Worm (Caenorhabditis elegans): ENCODE measurements around the gene T25D10.4.

The T25D10.4 gene

ce11 chrII:6377381-6377948 is 32.6 kb downstream of the T25D10.4 start:
- no peak for TF ChIP-seq unc-130 (tag; optimal IDR thresholded peaks at IDR 0.05)
- no peak for TF ChIP-seq aha-1 (tag; optimal IDR thresholded peaks at IDR 0.05)
- no peak for TF ChIP-seq nhr-19 (GFP tag; conservative IDR thresholded peaks at IDR 0.05)
- peak in 1 of 2 experiments; percentile 56 for TF ChIP-seq lin-35 (GFP tag; optimal IDR thresholded peaks at IDR 0.05)
- TF ChIP-seq ceh-88 (GFP tag; IDR thresholded peaks at IDR 0.05), result no peak
- no peak for TF ChIP-seq Y116A8C.19 (tag; optimal IDR thresholded peaks at IDR 0.05; ENCODE audit: borderline replicate concordance)
- no peak for TF ChIP-seq nhr-12 (tag; optimal IDR thresholded peaks at IDR 0.05)
- no peak for TF ChIP-seq xbp-1 (tag; optimal IDR thresholded peaks at IDR 0.05)
- no peak for TF ChIP-seq fos-1 (tag; optimal IDR thresholded peaks at IDR 0.05)
- TF ChIP-seq snu-23 (GFP tag; optimal IDR thresholded peaks at IDR 0.05), result no peak
- no peak for TF ChIP-seq dpl-1 (GFP tag; optimal IDR thresholded peaks at IDR 0.05)
- TF ChIP-seq pqm-1 (tag; optimal IDR thresholded peaks at IDR 0.05), result no peak
- no peak for TF ChIP-seq ceh-8 (GFP tag; optimal IDR thresholded peaks at IDR 0.05)
- TF ChIP-seq elt-2 (tag; optimal IDR thresholded peaks at IDR 0.05), result peak; percentile 52
- no peak for TF ChIP-seq unc-98 (GFP tag; IDR thresholded peaks at IDR 0.05)
- TF ChIP-seq nhr-20 (tag; optimal IDR thresholded peaks at IDR 0.05), result peak; percentile 0
- TF ChIP-seq lin-14 (GFP tag; optimal IDR thresholded peaks at IDR 0.05), result peak; percentile 13
- TF ChIP-seq hlh-4 (tag; optimal IDR thresholded peaks at IDR 0.05), result no peak
- TF ChIP-seq hpl-2 (GFP tag; optimal IDR thresholded peaks at IDR 0.05), result no peak
- TF ChIP-seq mep-1 (tag; optimal IDR thresholded peaks at IDR 0.05), result no peak
- TF ChIP-seq mdl-1 (tag; optimal IDR thresholded peaks at IDR 0.05), result no peak
- no peak for TF ChIP-seq dsc-1 (tag; optimal IDR thresholded peaks at IDR 0.05)
- peak; percentile 33 for TF ChIP-seq blmp-1 (tag; optimal IDR thresholded peaks at IDR 0.05)
- no peak for TF ChIP-seq nhr-85 (tag)
- TF ChIP-seq ces-1 (GFP tag; optimal IDR thresholded peaks at IDR 0.05), result no peak
- no peak for TF ChIP-seq jun-1 (tag; optimal IDR thresholded peaks at IDR 0.05)
- TF ChIP-seq ceh-90 (tag; optimal IDR thresholded peaks at IDR 0.05), result no peak
- no peak for TF ChIP-seq irx-1 (tag; optimal IDR thresholded peaks at IDR 0.05)
- no peak for TF ChIP-seq egl-27 (tag; optimal IDR thresholded peaks at IDR 0.05)
- TF ChIP-seq C16A3.4 (tag; optimal IDR thresholded peaks at IDR 0.05), result no peak
- no peak for TF ChIP-seq tbx-2 (tag; optimal IDR thresholded peaks at IDR 0.05)
- TF ChIP-seq efl-1 (optimal IDR thresholded peaks at IDR 0.05), result no peak
- peak in 1 of 2 experiments; percentile 29 for TF ChIP-seq efl-1 (GFP tag; optimal IDR thresholded peaks at IDR 0.05 in 1 of 2)

ce11 chrII:6376693-6377092 is 33.4 kb downstream of the T25D10.4 start:
- no peak for TF ChIP-seq C34B4.2 (tag; optimal IDR thresholded peaks at IDR 0.05)
- TF ChIP-seq C04F5.9 (tag; optimal IDR thresholded peaks at IDR 0.05), result no peak
- no peak for TF ChIP-seq nhr-77 (tag; optimal IDR thresholded peaks at IDR 0.05)
- TF ChIP-seq unc-130 (tag; optimal IDR thresholded peaks at IDR 0.05), result no peak
- TF ChIP-seq lin-13 (GFP tag; optimal IDR thresholded peaks at IDR 0.05), result no peak
- no peak for TF ChIP-seq hlh-17 (GFP tag; optimal IDR thresholded peaks at IDR 0.05; ENCODE audit: borderline replicate concordance)
- TF ChIP-seq ceh-82 (tag; optimal IDR thresholded peaks at IDR 0.05), result no peak
- TF ChIP-seq lin-15B (tag; optimal IDR thresholded peaks at IDR 0.05), result no peak
- TF ChIP-seq ces-1 (GFP tag; optimal IDR thresholded peaks at IDR 0.05), result no peak
- TF ChIP-seq C16A3.4 (tag; optimal IDR thresholded peaks at IDR 0.05), result no peak
- TF ChIP-seq ceh-90 (tag; optimal IDR thresholded peaks at IDR 0.05), result no peak
- TF ChIP-seq unc-30 (tag; optimal IDR thresholded peaks at IDR 0.05), result no peak
- TF ChIP-seq snpc-4 (tag; optimal IDR thresholded peaks at IDR 0.05), result no peak
- TF ChIP-seq swsn-7 (tag; optimal IDR thresholded peaks at IDR 0.05), result no peak
- TF ChIP-seq nhr-85 (tag), result no peak
- TF ChIP-seq blmp-1 (tag; optimal IDR thresholded peaks at IDR 0.05), result no peak
- no peak for TF ChIP-seq ceh-8 (GFP tag; optimal IDR thresholded peaks at IDR 0.05)
- TF ChIP-seq efl-1 (optimal IDR thresholded peaks at IDR 0.05), result no peak
- no peak for TF ChIP-seq efl-1 (GFP tag; optimal IDR thresholded peaks at IDR 0.05 in 1 of 2)
- TF ChIP-seq aha-1 (tag; optimal IDR thresholded peaks at IDR 0.05), result no peak

Data from whole organism, L1 larva.